Worm (Caenorhabditis elegans) whole organism, early embryonic: ENCODE data around the gene taf-11.3.

Experiments
- B0310.2 ChIP-seq: sonication (generic microtip); optimal IDR thresholded peaks from 2 replicates; lab custom pipeline; 2016; ENCODE audit warnings: mild to moderate bottlenecking, missing genetic modification characterization, missing compliant biosample characterization
- F13C5.2 ChIP-seq: sonication (generic microtip); optimal IDR thresholded peaks from 2 replicates; lab custom pipeline; 2017; ENCODE audit warnings: mild to moderate bottlenecking, missing genetic modification characterization, inconsistent platforms, missing compliant biosample characterization
- aly-1 ChIP-seq: sonication (generic microtip); optimal IDR thresholded peaks from 2 replicates; lab custom pipeline; 2016; ENCODE audit warnings: missing genetic modification characterization, missing compliant biosample characterization
- ama-1 ChIP-seq: fragments of 150-350 bp; optimal IDR thresholded peaks from 2 replicates; lab custom pipeline; 2014
- ceh-13 ChIP-seq: fragments of 200-800 bp; sonication (Bioruptor generic); optimal IDR thresholded peaks from 2 replicates; lab custom pipeline; 2018; ENCODE audit warnings: mild to moderate bottlenecking, missing genetic modification characterization, missing compliant biosample characterization
- ceh-36 ChIP-seq: sonication (generic microtip); optimal IDR thresholded peaks from 2 replicates; lab custom pipeline; 2016; ENCODE audit warnings: missing genetic modification characterization, inconsistent platforms, missing compliant biosample characterization
- ets-7 ChIP-seq: sonication (generic microtip); optimal IDR thresholded peaks from 2 replicates; lab custom pipeline; 2016; ENCODE audit warnings: missing genotype, missing genetic modification characterization, missing compliant biosample characterization
- flt-1 ChIP-seq: fragments of 200-800 bp; sonication (Bioruptor generic); IDR thresholded peaks from 2 replicates; pipeline ENCODE4 v1.3.6; 2022; ENCODE audit warnings: missing genetic modification characterization, missing compliant biosample characterization
- hmbx-1 ChIP-seq: sonication (generic microtip); optimal IDR thresholded peaks from 2 replicates; lab custom pipeline; 2016; ENCODE audit warnings: mild to moderate bottlenecking, missing genetic modification characterization, missing compliant biosample characterization
- hmg-4 ChIP-seq: fragments of 200-800 bp; sonication (Bioruptor generic); optimal IDR thresholded peaks from 2 replicates; lab custom pipeline; 2018; ENCODE audit warnings: mild to moderate bottlenecking, missing genetic modification characterization, missing compliant biosample characterization
- hnd-1 ChIP-seq: sonication (generic microtip); optimal IDR thresholded peaks from 2 replicates; lab custom pipeline; 2016; ENCODE audit warnings: missing genetic modification characterization, missing compliant biosample characterization
- pes-1 ChIP-seq: fragments of 200-800 bp; sonication (Bioruptor generic); IDR thresholded peaks from 2 replicates; pipeline ENCODE4 v1.3.6; 2022; ENCODE audit warnings: missing genetic modification reagents, missing genetic modification characterization, missing compliant biosample characterization
- scrt-1 ChIP-seq: fragments of 200-800 bp; sonication (Bioruptor generic); IDR thresholded peaks from 2 replicates; pipeline ENCODE4 v1.3.6; 2022; ENCODE audit warnings: missing genetic modification characterization, missing compliant biosample characterization
- sea-1 ChIP-seq: fragments of 200-800 bp; sonication (Bioruptor generic); conservative IDR thresholded peaks from 2 replicates; pipeline ENCODE4 v1.3.6; 2022; ENCODE audit warnings: missing genetic modification characterization, missing compliant biosample characterization
- tbx-11 ChIP-seq: fragments of 200-800 bp; sonication (Bioruptor generic); IDR thresholded peaks from 2 replicates; pipeline ENCODE4 v1.3.6; 2022; ENCODE audit warnings: missing genetic modification characterization, missing compliant biosample characterization
- tbx-37 ChIP-seq: fragments of 200-800 bp; sonication (Bioruptor generic); conservative IDR thresholded peaks from 2 replicates; pipeline ENCODE4 v1.3.6; 2022; ENCODE audit warnings: missing genetic modification reagents, missing genetic modification characterization, missing compliant biosample characterization
- tra-4 ChIP-seq: sonication (generic microtip); optimal IDR thresholded peaks from 2 replicates; lab custom pipeline; 2017; ENCODE audit warnings: missing genetic modification characterization, missing compliant biosample characterization

taf-11.3 gene

DNA sequence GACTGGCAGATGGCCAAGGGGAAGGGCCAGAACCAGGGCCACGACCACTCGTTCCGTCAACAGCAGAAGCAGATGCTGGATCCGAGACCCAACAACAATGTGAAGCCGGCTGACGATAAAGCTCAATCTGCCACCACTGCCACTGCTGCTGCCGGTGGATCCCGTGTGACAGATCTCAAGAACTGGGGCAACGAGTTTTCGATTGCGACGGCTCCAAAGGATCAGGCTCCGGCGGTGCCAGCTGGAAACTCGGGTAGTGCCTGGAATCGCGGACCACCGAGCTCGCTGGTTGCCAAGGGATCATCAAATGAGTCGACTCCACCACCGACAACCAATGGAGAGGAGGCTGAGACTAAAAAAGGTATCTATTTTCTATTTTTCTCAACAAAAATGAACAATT, 40.6 kb downstream of the taf-11.3 start:
- TF ChIP-seq scrt-1 (GFP tag; lab: Robert Waterston, UW) = no peak
- no peak for TF ChIP-seq B0310.2 (tag; lab: Kevin White, UChicago)
- TF ChIP-seq sea-1 = no peak
- TF ChIP-seq hnd-1 (tag; lab: Kevin White, UChicago) = no peak
- TF ChIP-seq ama-1 (lab: Kevin White, UChicago) = no peak
- no peak for TF ChIP-seq ceh-13 (GFP tag; lab: Kevin White, UChicago)
- TF ChIP-seq aly-1 (tag; lab: Kevin White, UChicago) = no peak
- no peak for TF ChIP-seq tra-4
- no peak for TF ChIP-seq hmg-4 (GFP tag; lab: Kevin White, UChicago)
- no peak for TF ChIP-seq hmbx-1 (tag; lab: Kevin White, UChicago)
- TF ChIP-seq F13C5.2 (tag; lab: Kevin White, UChicago) = no peak
- TF ChIP-seq pes-1 = no peak
- TF ChIP-seq tbx-37 (GFP tag; lab: Robert Waterston, UW) = no peak
- no peak for TF ChIP-seq ets-7 (tag; lab: Kevin White, UChicago)
- no peak for TF ChIP-seq tbx-11 (GFP tag; lab: Robert Waterston, UW)
- no peak for TF ChIP-seq ceh-36 (tag; lab: Kevin White, UChicago)
- no peak for TF ChIP-seq flt-1 (GFP tag; lab: Robert Waterston, UW)

ce11 chrIII:10463653-10464052, 41.4 kb downstream of the taf-11.3 start:
- TF ChIP-seq tbx-37 (GFP tag; lab: Robert Waterston, UW) (no peak), aly-1 (tag; lab: Kevin White, UChicago) (no peak), hnd-1 (tag; lab: Kevin White, UChicago) (no peak), F13C5.2 (tag; lab: Kevin White, UChicago) (no peak), sea-1 (no peak), tra-4 (no peak), hmbx-1 (tag; lab: Kevin White, UChicago) (no peak), flt-1 (GFP tag; lab: Robert Waterston, UW) (no peak), ceh-13 (GFP tag; lab: Kevin White, UChicago) (no peak), ceh-36 (tag; lab: Kevin White, UChicago) (no peak), tbx-11 (GFP tag; lab: Robert Waterston, UW) (no peak), ets-7 (tag; lab: Kevin White, UChicago) (no peak), scrt-1 (GFP tag; lab: Robert Waterston, UW) (no peak), ama-1 (lab: Kevin White, UChicago) (no peak)

DNA sequence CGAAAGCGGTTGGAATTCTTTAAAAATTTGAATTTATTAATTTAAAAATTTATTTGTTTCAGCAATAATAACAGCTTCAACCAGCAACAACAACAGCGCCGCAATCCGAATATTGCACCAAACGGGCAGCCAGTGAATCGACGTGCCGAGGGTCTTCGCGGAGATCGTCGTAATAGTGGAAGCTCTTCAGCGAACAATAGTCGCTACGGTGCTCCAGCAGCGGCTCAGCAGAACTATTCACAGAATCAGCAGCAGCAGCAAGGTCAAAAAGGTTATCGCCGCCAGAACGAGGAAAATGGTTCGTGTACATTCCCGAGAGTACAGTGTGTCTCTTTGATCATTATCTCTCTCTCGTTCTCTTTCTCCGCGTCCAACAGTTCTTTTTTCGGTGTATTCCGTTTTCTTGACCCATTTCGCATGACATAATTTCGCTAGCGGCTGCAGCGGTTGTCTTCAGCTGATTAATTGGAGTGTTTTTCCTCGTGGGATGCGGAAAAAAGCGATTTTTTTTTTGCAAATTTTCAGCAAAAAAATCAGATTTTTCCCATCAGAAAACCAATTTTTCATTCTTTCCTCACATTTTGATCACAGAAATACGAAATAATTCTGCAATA, 42.0 kb downstream of the taf-11.3 start:
- TF ChIP-seq hmg-4 (GFP tag; lab: Kevin White, UChicago) (no peak), tra-4 (no peak), tbx-11 (GFP tag; lab: Robert Waterston, UW) (no peak), F13C5.2 (tag; lab: Kevin White, UChicago) (no peak), ceh-13 (GFP tag; lab: Kevin White, UChicago) (no peak), flt-1 (GFP tag; lab: Robert Waterston, UW) (no peak)

ce11 chrIII:10461164-10461546, 43.9 kb downstream of the taf-11.3 start, which contains the start of gene atx-2:
TSS of gene atx-2 (plus strand) at chrIII:10461389.
- peak; percentile 95 for TF ChIP-seq flt-1 (GFP tag; lab: Robert Waterston, UW)
- peak; percentile 97 for TF ChIP-seq ceh-13 (GFP tag; lab: Kevin White, UChicago)
- peak; percentile 96 for TF ChIP-seq B0310.2 (tag; lab: Kevin White, UChicago)
- peak; percentile 97 for TF ChIP-seq ceh-36 (tag; lab: Kevin White, UChicago)
- peak; percentile 98 for TF ChIP-seq pes-1
- TF ChIP-seq sea-1 = peak; percentile 99
- peak; percentile 97 for TF ChIP-seq tbx-11 (GFP tag; lab: Robert Waterston, UW)
- TF ChIP-seq hnd-1 (tag; lab: Kevin White, UChicago) = peak; percentile 92
- TF ChIP-seq scrt-1 (GFP tag; lab: Robert Waterston, UW) = peak; percentile 95
- no peak for TF ChIP-seq ama-1 (lab: Kevin White, UChicago)
- TF ChIP-seq tra-4 = peak; percentile 95
- TF ChIP-seq aly-1 (tag; lab: Kevin White, UChicago) = peak; percentile 95
- peak; percentile 98 for TF ChIP-seq tbx-37 (GFP tag; lab: Robert Waterston, UW)
- peak; percentile 88 for TF ChIP-seq hmbx-1 (tag; lab: Kevin White, UChicago)
- TF ChIP-seq F13C5.2 (tag; lab: Kevin White, UChicago) = peak; percentile 99
- peak; percentile 91 for TF ChIP-seq ets-7 (tag; lab: Kevin White, UChicago)
- peak; percentile 99 for TF ChIP-seq hmg-4 (GFP tag; lab: Kevin White, UChicago)

- TF ChIP-seq tbx-37 (GFP tag; lab: Robert Waterston, UW) = peak; percentile 60; the same call in 1 of the 2 replicates
- peak; percentile 35; the same call in 1 of the 2 replicates for TF ChIP-seq scrt-1 (GFP tag; lab: Robert Waterston, UW)
- no peak for TF ChIP-seq B0310.2 (tag; lab: Kevin White, UChicago)
- TF ChIP-seq sea-1 = 0 out of 2 replicates have a peak, but pooled peaks have one; percentile 11
- TF ChIP-seq flt-1 (GFP tag; lab: Robert Waterston, UW) = peak; percentile 28; the same call in 1 of the 2 replicates
- peak; percentile 75 for TF ChIP-seq pes-1
- TF ChIP-seq tbx-11 (GFP tag; lab: Robert Waterston, UW) = peak; percentile 23; the same call in 1 of the 2 replicates
- no peak for TF ChIP-seq hmg-4 (GFP tag; lab: Kevin White, UChicago)
These were observed 44.5 kb downstream of the taf-11.3 start, which contains the start of gene ecps-1 for ce11 chrIII:10460427-10461163. TSS of gene ecps-1 (minus strand) at chrIII:10460551.
